Fruit fly (Drosophila melanogaster) whole organism, pupa: ENCODE data around the gene CG15042.

Experiments used
- CG34367 ChIP-seq: fragments of 200-800 bp; sonication (Bioruptor generic); optimal IDR thresholded peaks from 2 replicates; lab custom pipeline; 2018; ENCODE audit warnings: missing biosample characterization, mild to moderate bottlenecking, missing genetic modification characterization
- CG4496 ChIP-seq: fragments of 200-800 bp; sonication (Bioruptor generic); IDR thresholded peaks from 3 replicates; pipeline ENCODE4 v1.3.6; 2022; ENCODE audit warnings: missing biosample characterization, missing genetic modification characterization
- EcR ChIP-seq: fragments of 200-800 bp; sonication (Bioruptor generic); optimal IDR thresholded peaks from 3 replicates; lab custom pipeline; 2019; ENCODE audit warnings: missing biosample characterization, missing genetic modification characterization, mild to moderate bottlenecking, moderate library complexity, missing genetic modification reagents
- Pif1A ChIP-seq: fragments of 200-800 bp; sonication (Bioruptor generic); optimal IDR thresholded peaks from 3 replicates; lab custom pipeline; 2016; ENCODE audit warnings: missing biosample characterization, missing genetic modification characterization
- rn ChIP-seq: fragments of 200-800 bp; sonication (Bioruptor generic); IDR thresholded peaks from 2 replicates; pipeline ENCODE4 v1.3.6; 2022; ENCODE audit warnings: missing biosample characterization, missing genetic modification characterization

dm6 chrX:18575151-18575550, 47.1 kb upstream of the CG15042 start:
- TF ChIP-seq EcR (no peak), rn (GFP tag; lab: Robert Waterston, UW) (no peak), CG4496 (no peak), CG34367 (tag; lab: Kevin White, UChicago) (no peak), Pif1A (GFP tag; lab: Kevin White, UChicago) (no peak)
